Fruit fly (Drosophila melanogaster): ENCODE results near the gene MED11.
A peak's percentile ranks its signal among the peaks of the same experiment; 100 is the strongest.

The MED11 gene

DNA sequence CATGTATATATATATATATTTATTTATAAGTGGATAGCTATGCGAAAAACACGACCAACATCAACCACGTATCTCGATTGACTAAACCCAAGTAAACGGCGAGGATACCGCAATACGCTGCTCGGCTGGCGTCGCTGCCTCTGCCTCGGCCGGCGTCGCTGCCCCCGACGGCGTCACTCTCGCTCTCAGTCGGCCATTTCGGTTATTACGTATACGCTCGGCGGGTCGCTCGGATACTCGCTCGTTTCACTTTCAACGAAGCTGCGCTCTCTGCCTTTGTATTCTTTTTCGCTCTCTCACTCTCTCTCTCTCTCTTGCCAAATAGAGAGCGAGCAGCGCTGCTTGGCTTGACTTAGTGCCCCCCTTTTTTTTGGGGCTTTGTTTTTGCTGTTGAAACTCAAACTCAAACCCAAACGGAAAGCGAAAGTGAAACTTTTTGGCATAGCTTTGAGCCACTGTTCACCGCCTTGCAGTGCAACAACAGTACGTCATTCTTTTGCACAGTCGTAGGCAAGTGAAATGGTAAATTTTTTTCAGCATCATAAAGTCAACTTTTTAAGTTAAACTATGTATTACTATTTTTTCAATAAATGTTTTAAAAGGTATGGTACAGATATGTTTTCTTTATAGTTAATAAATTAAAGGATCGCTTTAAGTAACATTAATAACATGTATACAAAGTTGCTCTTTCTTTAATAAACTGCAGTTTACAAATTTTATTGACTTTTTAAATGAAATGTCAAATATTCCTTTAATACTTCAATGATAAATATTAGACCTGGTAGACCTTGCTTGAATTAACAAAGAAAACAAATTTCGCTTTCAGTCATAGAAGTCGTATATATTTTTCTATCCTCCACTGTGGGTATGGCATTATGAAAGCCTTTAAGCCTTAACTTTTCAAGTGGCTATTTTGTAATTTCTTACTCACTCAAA, 20.3 kb downstream of the MED11 start (continued):
- TF ChIP-seq oc (tag; optimal IDR thresholded peaks at IDR 0.05) (peak; percentile 9), CG14667 (GFP tag; IDR thresholded peaks at IDR 0.05) (no peak), CG18764 (GFP tag; optimal IDR thresholded peaks at IDR 0.05) (no peak), CG31224 (GFP tag; IDR thresholded peaks at IDR 0.05) (no peak), h (optimal IDR thresholded peaks at IDR 0.05) (no peak), CG31365 (tag; optimal IDR thresholded peaks at IDR 0.05) (no peak), HLH54F (GFP tag; optimal IDR thresholded peaks at IDR 0.05) (no peak), unpg (GFP tag; optimal IDR thresholded peaks at IDR 0.05) (no peak), CG17912 (GFP tag; optimal IDR thresholded peaks at IDR 0.05) (no peak), lab (GFP tag; optimal IDR thresholded peaks at IDR 0.05) (peak; percentile 20), Spps (tag; optimal IDR thresholded peaks at IDR 0.05) (peak; percentile 53), lmd (GFP tag; IDR thresholded peaks at IDR 0.05) (no peak), caup (GFP tag; optimal IDR thresholded peaks at IDR 0.05; ENCODE audit: severe bottlenecking) (no peak), CG7839 (tag; optimal IDR thresholded peaks at IDR 0.05) (peak; percentile 27), pita (GFP tag; optimal IDR thresholded peaks at IDR 0.05) (no peak), mirr (GFP tag; optimal IDR thresholded peaks at IDR 0.05) (peak; percentile 46), gcm2 (GFP tag; optimal IDR thresholded peaks at IDR 0.05) (no peak), Mrtf (GFP tag; IDR thresholded peaks at IDR 0.05) (no peak), lov (optimal IDR thresholded peaks at IDR 0.05) (no peak), lov (GFP tag; IDR thresholded peaks at IDR 0.05) (0 out of 3 replicates have a peak, but pooled peaks have one; percentile 59), peb (GFP tag; IDR thresholded peaks at IDR 0.05) (no peak), CG9609 (GFP tag; optimal IDR thresholded peaks at IDR 0.05) (no peak), eve (GFP tag; optimal IDR thresholded peaks at IDR 0.05) (peak in 1 of 2 experiments; percentile 66), Max (GFP tag; optimal IDR thresholded peaks at IDR 0.05) (peak; percentile 1), CG30403 (GFP tag; optimal IDR thresholded peaks at IDR 0.05) (peak; percentile 53), wdn (GFP tag; IDR thresholded peaks at IDR 0.05) (no peak), sisA (GFP tag; IDR thresholded peaks at IDR 0.05) (no peak), Sin3A (optimal IDR thresholded peaks at IDR 0.05) (no peak), CG12071 (GFP tag; optimal IDR thresholded peaks at IDR 0.05) (peak; percentile 50), repo (GFP tag; optimal IDR thresholded peaks at IDR 0.05) (no peak), wek (GFP tag; optimal IDR thresholded peaks at IDR 0.05) (peak; percentile 1), CG1603 (tag; optimal IDR thresholded peaks at IDR 0.05) (peak; percentile 7), CG18011 (GFP tag; optimal IDR thresholded peaks at IDR 0.05) (no peak), CG10543 (GFP tag; optimal IDR thresholded peaks at IDR 0.05) (no peak), otp (GFP tag; IDR thresholded peaks at IDR 0.05) (no peak), CG11696 (GFP tag; IDR thresholded peaks at IDR 0.05) (peak; percentile 54), ro (GFP tag; IDR thresholded peaks at IDR 0.05) (no peak), CG15073 (GFP tag; optimal IDR thresholded peaks at IDR 0.05) (no peak), ftz-f1 (GFP tag; optimal IDR thresholded peaks at IDR 0.05) (peak; percentile 92), CG1832 (GFP tag; optimal IDR thresholded peaks at IDR 0.05) (no peak), Sox102F (GFP tag; optimal IDR thresholded peaks at IDR 0.05) (peak; percentile 66), CG31388 (GFP tag; optimal IDR thresholded peaks at IDR 0.05) (no peak), CG6683 (GFP tag; optimal IDR thresholded peaks at IDR 0.05) (no peak), Taf1 (GFP tag; IDR thresholded peaks at IDR 0.05) (no peak), pum (GFP tag; optimal IDR thresholded peaks at IDR 0.05) (no peak), Eip74EF (GFP tag; optimal IDR thresholded peaks at IDR 0.05) (peak in 1 of 2 experiments; percentile 12), CG11695 (GFP tag; IDR thresholded peaks at IDR 0.05) (peak; percentile 50), trem (tag; optimal IDR thresholded peaks at IDR 0.05) (no peak), CG2712 (tag; optimal IDR thresholded peaks at IDR 0.05) (peak; percentile 20), CG8388 (GFP tag; optimal IDR thresholded peaks at IDR 0.05) (no peak)
